Fruit fly (Drosophila melanogaster): ENCODE measurements around the gene CG33722.

Gene CG33722

DNA sequence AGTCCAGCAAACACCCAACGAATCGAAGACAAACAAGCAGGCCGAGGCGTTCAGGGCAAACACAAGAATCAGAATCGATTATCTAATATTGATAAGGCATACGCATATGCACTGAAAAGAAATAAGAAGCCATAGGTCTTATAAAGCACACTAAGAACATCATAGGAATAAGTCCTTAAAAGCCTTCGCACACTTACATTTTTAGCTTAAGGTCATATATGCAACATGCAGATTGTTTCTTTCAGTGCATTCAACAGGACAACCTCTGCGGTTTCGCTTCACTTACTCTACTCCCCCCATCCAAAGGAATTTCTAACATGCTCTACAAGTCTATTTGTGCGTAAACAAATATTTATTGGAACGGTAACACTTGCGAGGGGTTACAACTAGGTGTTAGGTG lies 31.3 kb upstream of the CG33722 start (continued):
- peak; percentile 23 for TF ChIP-seq CG18476 (GFP tag; optimal IDR thresholded peaks at IDR 0.05)
- TF ChIP-seq CG11398 (GFP tag; optimal IDR thresholded peaks at IDR 0.05): peak; percentile 56
- no peak for TF ChIP-seq ftz-f1 (GFP tag; optimal IDR thresholded peaks at IDR 0.05)
- no peak for TF ChIP-seq Bgb (GFP tag; IDR thresholded peaks at IDR 0.05; ENCODE audit: partially characterized antibody)
- TF ChIP-seq tx (GFP tag; optimal IDR thresholded peaks at IDR 0.05): peak; percentile 14
- no peak for TF ChIP-seq CG10147 (GFP tag; optimal IDR thresholded peaks at IDR 0.05)
- TF ChIP-seq CG17568 (GFP tag; optimal IDR thresholded peaks at IDR 0.05): no peak
- TF ChIP-seq NK7.1 (GFP tag; optimal IDR thresholded peaks at IDR 0.05): peak; percentile 28
- peak; percentile 44 for TF ChIP-seq CG13424 (tag; optimal IDR thresholded peaks at IDR 0.05)
- peak in 1 of 3 experiments; percentile 77 for TF ChIP-seq lola (GFP tag; optimal IDR thresholded peaks at IDR 0.05)
- TF ChIP-seq en (GFP tag; optimal IDR thresholded peaks at IDR 0.05): no peak
- TF ChIP-seq HmgZ (tag; optimal IDR thresholded peaks at IDR 0.05): no peak
- TF ChIP-seq Dp (GFP tag; optimal IDR thresholded peaks at IDR 0.05): no peak
- peak; percentile 64 for TF ChIP-seq CG31441 (GFP tag; IDR thresholded peaks at IDR 0.05)
- TF ChIP-seq BtbVII (GFP tag; optimal IDR thresholded peaks at IDR 0.05): peak; percentile 2
- peak; percentile 51 for TF ChIP-seq D19A (tag; optimal IDR thresholded peaks at IDR 0.05)
- TF ChIP-seq chinmo (GFP tag; IDR thresholded peaks at IDR 0.05; ENCODE audit: partially characterized antibody): no peak
- TF ChIP-seq CG3065 (GFP tag; optimal IDR thresholded peaks at IDR 0.05): no peak
- TF ChIP-seq danr (GFP tag; IDR thresholded peaks at IDR 0.05): 0 out of 2 replicates have a peak, but pooled peaks have one; percentile 15
- TF ChIP-seq Doc2 (GFP tag; IDR thresholded peaks at IDR 0.05): no peak
- peak; percentile 5 for TF ChIP-seq Ets97D (GFP tag; optimal IDR thresholded peaks at IDR 0.05)
- no peak for TF ChIP-seq HLH4C (GFP tag; IDR thresholded peaks at IDR 0.05; ENCODE audit: partially characterized antibody)
- TF ChIP-seq Oaz (GFP tag; IDR thresholded peaks at IDR 0.05): no peak
- peak; percentile 89 for TF ChIP-seq Ets65A (GFP tag)
- TF ChIP-seq Med (GFP tag): peak; percentile 91
- peak; percentile 66 for TF ChIP-seq Atf3 (GFP tag; optimal IDR thresholded peaks at IDR 0.05)
- TF ChIP-seq CrebB (tag; optimal IDR thresholded peaks at IDR 0.05): no peak
- TF ChIP-seq Sox102F (GFP tag; optimal IDR thresholded peaks at IDR 0.05): peak; percentile 60
- TF ChIP-seq bab2 (GFP tag; optimal IDR thresholded peaks at IDR 0.05): peak; percentile 70
- peak; percentile 63 for TF ChIP-seq Ptx1 (GFP tag; IDR thresholded peaks at IDR 0.05)
- TF ChIP-seq emc (GFP tag; optimal IDR thresholded peaks at IDR 0.05): no peak
- no peak for TF ChIP-seq lov (optimal IDR thresholded peaks at IDR 0.05)
- TF ChIP-seq lov (GFP tag; IDR thresholded peaks at IDR 0.05): 0 out of 3 replicates have a peak, but pooled peaks have one; percentile 21
- TF ChIP-seq gce (GFP tag; IDR thresholded peaks at IDR 0.05): 0 out of 3 replicates have a peak, but pooled peaks have one; percentile 60
- no peak for TF ChIP-seq CG4282 (GFP tag; optimal IDR thresholded peaks at IDR 0.05)
- no peak for TF ChIP-seq D (optimal IDR thresholded peaks at IDR 0.05)
- TF ChIP-seq D (GFP tag; optimal IDR thresholded peaks at IDR 0.05): peak; percentile 58
- peak; percentile 96 for TF ChIP-seq sens (GFP tag)
- TF ChIP-seq chn (GFP tag; optimal IDR thresholded peaks at IDR 0.05): peak; percentile 61
- TF ChIP-seq schlank (tag; optimal IDR thresholded peaks at IDR 0.05): no peak
- peak; percentile 74 for TF ChIP-seq gsb-n (tag; optimal IDR thresholded peaks at IDR 0.05)
- no peak; the same call in 1 of the 2 replicates for TF ChIP-seq GATAe (GFP tag; conservative IDR thresholded peaks at IDR 0.05)
- TF ChIP-seq CG31388 (GFP tag; optimal IDR thresholded peaks at IDR 0.05): no peak
- TF ChIP-seq phol (tag; optimal IDR thresholded peaks at IDR 0.05): peak; percentile 70
- TF ChIP-seq CG11560 (tag; IDR thresholded peaks at IDR 0.05): no peak
- TF ChIP-seq eyg (GFP tag; optimal IDR thresholded peaks at IDR 0.05): no peak
- TF ChIP-seq Scr (GFP tag; IDR thresholded peaks at IDR 0.05; ENCODE audit: partially characterized antibody): no peak
- TF ChIP-seq Xrp1 (GFP tag; IDR thresholded peaks at IDR 0.05): peak; percentile 80
- TF ChIP-seq hbn (GFP tag; IDR thresholded peaks at IDR 0.05; ENCODE audit: partially characterized antibody): no peak
- TF ChIP-seq CG7963 (GFP tag; IDR thresholded peaks at IDR 0.05; ENCODE audit: partially characterized antibody): no peak
- peak; percentile 48 to 80 for TF ChIP-seq chif (GFP tag; optimal IDR thresholded peaks at IDR 0.05)
- TF ChIP-seq pfk (GFP tag; optimal IDR thresholded peaks at IDR 0.05): no peak
